Fruit fly (Drosophila melanogaster) whole organism, embryonic: ENCODE measurements around the gene Rtnl1.

ENCODE experiments used
- Bteb2 ChIP-seq: fragments of 200-800 bp; sonication (Bioruptor generic); optimal IDR thresholded peaks from 2 replicates; lab custom pipeline; 2016; ENCODE audit warnings: missing biosample characterization, missing genetic modification characterization
- C15 ChIP-seq: fragments of 200-800 bp; sonication (Bioruptor generic); IDR thresholded peaks from 3 replicates; pipeline ENCODE4 v1.3.6; 2022; ENCODE audit warnings: missing biosample characterization, missing genetic modification characterization
- CG10267 ChIP-seq: fragments of 200-800 bp; sonication (Bioruptor generic); optimal IDR thresholded peaks from 2 replicates; lab custom pipeline; 2018; ENCODE audit warnings: missing biosample characterization, mild to moderate bottlenecking, missing genetic modification characterization, moderate library complexity
- CG12104 ChIP-seq: fragments of 200-800 bp; sonication (Bioruptor generic); optimal IDR thresholded peaks from 3 replicates; lab custom pipeline; 2016; ENCODE audit warnings: missing biosample characterization, missing genetic modification characterization
- CG13775 ChIP-seq: fragments of 200-800 bp; sonication (Bioruptor generic); optimal IDR thresholded peaks from 3 replicates; lab custom pipeline; 2017; ENCODE audit warnings: missing biosample characterization, mild to moderate bottlenecking, missing genetic modification characterization
- CG17328 ChIP-seq: fragments of 200-800 bp; sonication (Bioruptor generic); IDR thresholded peaks from 2 replicates; pipeline ENCODE4 v1.3.6; 2022; ENCODE audit warnings: missing biosample characterization, missing genetic modification characterization
- CG17829 ChIP-seq: fragments of 200-800 bp; optimal IDR thresholded peaks from 2 replicates; lab custom pipeline; 2019; ENCODE audit warnings: missing biosample characterization, mild to moderate bottlenecking, missing genetic modification characterization, moderate library complexity
- CG1792 ChIP-seq: fragments of 200-800 bp; sonication (Bioruptor generic); optimal IDR thresholded peaks from 2 replicates; lab custom pipeline; 2016; ENCODE audit warnings: missing biosample characterization, missing genetic modification characterization
- CG2120 ChIP-seq: fragments of 200-800 bp; sonication (Bioruptor generic); optimal IDR thresholded peaks from 3 replicates; lab custom pipeline; 2016; ENCODE audit warnings: missing biosample characterization, missing genetic modification characterization
- CG2678 ChIP-seq: fragments of 200-800 bp; sonication (Bioruptor generic); optimal IDR thresholded peaks from 3 replicates; lab custom pipeline; 2019; ENCODE audit warnings: missing biosample characterization, mild to moderate bottlenecking, missing genetic modification characterization, moderate library complexity
- CG3163 ChIP-seq: fragments of 200-800 bp; sonication (Bioruptor generic); optimal IDR thresholded peaks from 3 replicates; lab custom pipeline; 2016; ENCODE audit warnings: missing biosample characterization, missing genetic modification characterization
- CG4617 ChIP-seq: fragments of 200-800 bp; sonication (Bioruptor generic); optimal IDR thresholded peaks from 3 replicates; lab custom pipeline; 2016; ENCODE audit warnings: missing biosample characterization, missing genetic modification characterization, borderline replicate concordance
- CG4730 ChIP-seq: fragments of 200-800 bp; sonication (Bioruptor generic); IDR thresholded peaks from 2 replicates; pipeline ENCODE4 v1.3.6; 2022; ENCODE audit warnings: missing biosample characterization, missing genetic modification characterization
- CG4820 ChIP-seq: fragments of 200-800 bp; sonication (Bioruptor generic); optimal IDR thresholded peaks from 3 replicates; lab custom pipeline; 2016; ENCODE audit warnings: missing biosample characterization, missing genetic modification characterization
- CG6813 ChIP-seq: fragments of 200-800 bp; sonication (Bioruptor generic); optimal IDR thresholded peaks from 2 replicates; lab custom pipeline; 2017; ENCODE audit warnings: missing biosample characterization, missing genetic modification characterization, mild to moderate bottlenecking, moderate library complexity, missing genetic modification reagents
- CG7786 ChIP-seq: fragments of 200-800 bp; sonication (Bioruptor generic); optimal IDR thresholded peaks from 2 replicates; lab custom pipeline; 2016; ENCODE audit warnings: missing biosample characterization, missing genetic modification characterization
- CG8281 ChIP-seq: fragments of 200-800 bp; sonication (Bioruptor generic); optimal IDR thresholded peaks from 2 replicates; lab custom pipeline; 2018; ENCODE audit warnings: missing biosample characterization, mild to moderate bottlenecking, missing genetic modification characterization, moderate library complexity
- CG9817 ChIP-seq: fragments of 200-800 bp; sonication (Bioruptor generic); optimal IDR thresholded peaks from 2 replicates; lab custom pipeline; 2018; ENCODE audit warnings: missing biosample characterization, mild to moderate bottlenecking, missing genetic modification characterization, moderate library complexity
- CkIIα-i1 ChIP-seq: fragments of 200-800 bp; sonication (Bioruptor generic); IDR thresholded peaks from 2 replicates; pipeline ENCODE4 v1.3.6; 2022; ENCODE audit warnings: missing biosample characterization, missing genetic modification characterization
- CoRest ChIP-seq: fragments of 200-800 bp; sonication (Bioruptor generic); optimal IDR thresholded peaks from 3 replicates; lab custom pipeline; 2018; ENCODE audit warnings: missing biosample characterization, mild to moderate bottlenecking, missing genetic modification characterization, moderate library complexity
- CrebB ChIP-seq: fragments of 200-800 bp; sonication (Bioruptor generic); optimal IDR thresholded peaks from 3 replicates; lab custom pipeline; 2018; ENCODE audit warnings: missing biosample characterization, mild to moderate bottlenecking, missing genetic modification characterization
- D19A ChIP-seq: fragments of 200-800 bp; optimal IDR thresholded peaks from 3 replicates; lab custom pipeline; 2019; ENCODE audit warnings: missing biosample characterization, mild to moderate bottlenecking, missing genetic modification characterization, moderate library complexity
- Ets97D ChIP-seq: fragments of 200-800 bp; sonication (Bioruptor generic); optimal IDR thresholded peaks from 3 replicates; lab custom pipeline; 2016; ENCODE audit warnings: missing biosample characterization, missing genetic modification characterization
- Hey ChIP-seq: fragments of 200-800 bp; sonication (Bioruptor generic); optimal IDR thresholded peaks from 3 replicates; lab custom pipeline; 2018; ENCODE audit warnings: missing biosample characterization, mild to moderate bottlenecking, missing genetic modification characterization
- Hr3 ChIP-seq: fragments of 200-800 bp; sonication (Bioruptor generic); optimal IDR thresholded peaks from 3 replicates; lab custom pipeline; 2016; ENCODE audit warnings: missing biosample characterization, missing genetic modification characterization
- Lhr ChIP-seq: fragments of 200-800 bp; sonication (Bioruptor generic); optimal IDR thresholded peaks from 3 replicates; lab custom pipeline; 2017; ENCODE audit warnings: mild to moderate bottlenecking, missing biosample characterization, missing genetic modification reagents, missing genetic modification characterization
- NfI ChIP-seq: fragments of 200-800 bp; sonication (Bioruptor generic); optimal IDR thresholded peaks from 3 replicates; lab custom pipeline; 2018; ENCODE audit warnings: missing biosample characterization, mild to moderate bottlenecking, missing genetic modification characterization, moderate library complexity
- Oli ChIP-seq: fragments of 200-800 bp; sonication (Bioruptor generic); optimal IDR thresholded peaks from 2 replicates; lab custom pipeline; 2018; ENCODE audit warnings: missing biosample characterization, mild to moderate bottlenecking, missing genetic modification characterization, moderate library complexity
- Ravus ChIP-seq: fragments of 200-800 bp; sonication (Bioruptor generic); IDR thresholded peaks from 2 replicates; pipeline ENCODE4 v1.3.6; 2022; ENCODE audit warnings: missing biosample characterization, missing genetic modification characterization
- Rfx ChIP-seq: fragments of 200-800 bp; sonication (Bioruptor generic); IDR thresholded peaks from 2 replicates; pipeline ENCODE4 v1.3.6; 2022; ENCODE audit warnings: missing biosample characterization, missing genetic modification characterization
- ase ChIP-seq: fragments of 200-800 bp; sonication (Bioruptor generic); IDR thresholded peaks from 3 replicates; pipeline ENCODE4 v1.3.6; 2022; ENCODE audit warnings: missing biosample characterization, missing genetic modification characterization
- ftz-f1 ChIP-seq: fragments of 200-800 bp; sonication (Bioruptor generic); optimal IDR thresholded peaks from 2 replicates; lab custom pipeline; 2016; ENCODE audit warnings: missing biosample characterization, missing genetic modification characterization
- gem ChIP-seq: fragments of 200-800 bp; sonication (Bioruptor generic); optimal IDR thresholded peaks from 2 replicates; lab custom pipeline; 2019; ENCODE audit warnings: missing biosample characterization, mild to moderate bottlenecking, missing genetic modification characterization, moderate library complexity
- insv ChIP-seq, 2 experiments: fragments of 200-800 bp; sonication (Bioruptor generic); optimal IDR thresholded peaks; 3 replicates each; lab custom pipeline; 2016 to 2018; ENCODE audit warnings: missing biosample characterization in 2 of 2, missing genetic modification characterization in 2 of 2
- jumu ChIP-seq: fragments of 200-800 bp; sonication (Bioruptor generic); optimal IDR thresholded peaks from 3 replicates; lab custom pipeline; 2016; ENCODE audit warnings: missing biosample characterization, missing genetic modification characterization
- lmd ChIP-seq: fragments of 200-800 bp; sonication (Bioruptor generic); IDR thresholded peaks from 2 replicates; pipeline ENCODE4 v1.3.6; 2022; ENCODE audit warnings: missing biosample characterization, missing genetic modification characterization
- mam ChIP-seq: fragments of 200-800 bp; sonication (Bioruptor generic); optimal IDR thresholded peaks from 3 replicates; lab custom pipeline; 2016; ENCODE audit warnings: missing biosample characterization, missing genetic modification characterization
- nmo ChIP-seq: fragments of 200-800 bp; sonication (Bioruptor generic); optimal IDR thresholded peaks from 2 replicates; lab custom pipeline; 2018; ENCODE audit warnings: missing biosample characterization, mild to moderate bottlenecking, missing genetic modification characterization, moderate library complexity
- org-1 ChIP-seq: fragments of 200-800 bp; sonication (Bioruptor generic); optimal IDR thresholded peaks from 2 replicates; lab custom pipeline; 2017; ENCODE audit warnings: missing biosample characterization, missing genetic modification characterization
- peb ChIP-seq: fragments of 200-800 bp; sonication (Bioruptor generic); IDR thresholded peaks from 2 replicates; pipeline ENCODE4 v1.3.6; 2022; ENCODE audit warnings: missing biosample characterization, missing genetic modification characterization
- pho ChIP-seq: fragments of 200-800 bp; sonication (Bioruptor generic); optimal IDR thresholded peaks from 2 replicates; lab custom pipeline; 2016; ENCODE audit warnings: missing biosample characterization, missing genetic modification characterization
- phol ChIP-seq: fragments of 200-800 bp; sonication (Bioruptor generic); optimal IDR thresholded peaks from 3 replicates; lab custom pipeline; 2018; ENCODE audit warnings: missing biosample characterization, mild to moderate bottlenecking, missing genetic modification characterization, moderate library complexity
- pum ChIP-seq: fragments of 200-800 bp; sonication (Bioruptor generic); optimal IDR thresholded peaks from 2 replicates; lab custom pipeline; 2016; ENCODE audit warnings: missing biosample characterization, missing genetic modification characterization
- pzg ChIP-seq: fragments of 200-800 bp; sonication (Bioruptor generic); optimal IDR thresholded peaks from 3 replicates; lab custom pipeline; 2018; ENCODE audit warnings: missing biosample characterization, mild to moderate bottlenecking, missing genetic modification characterization, moderate library complexity
- ranshi ChIP-seq: fragments of 200-800 bp; sonication (Bioruptor generic); IDR thresholded peaks from 2 replicates; pipeline ENCODE4 v1.3.6; 2022; ENCODE audit warnings: missing biosample characterization, missing genetic modification characterization
- row ChIP-seq: fragments of 200-800 bp; sonication (Bioruptor generic); IDR thresholded peaks from 3 replicates; pipeline ENCODE4 v1.3.6; 2022; ENCODE audit warnings: missing biosample characterization, missing genetic modification characterization
- slou ChIP-seq: fragments of 200-800 bp; sonication (Bioruptor generic); optimal IDR thresholded peaks from 3 replicates; lab custom pipeline; 2016; ENCODE audit warnings: missing biosample characterization, missing genetic modification characterization
- tna ChIP-seq: fragments of 200-800 bp; sonication (Bioruptor generic); IDR thresholded peaks from 2 replicates; pipeline ENCODE4 v1.3.6; 2022; ENCODE audit warnings: missing biosample characterization, missing genetic modification characterization; ENCODE audit not compliant: partially characterized antibody
- unc-4 ChIP-seq: fragments of 200-800 bp; sonication (Bioruptor generic); IDR thresholded peaks from 2 replicates; pipeline ENCODE4 v1.3.6; 2022; ENCODE audit warnings: missing biosample characterization, missing genetic modification characterization; ENCODE audit not compliant: partially characterized antibody
- vfl ChIP-seq: fragments of 200-800 bp; sonication (Bioruptor generic); optimal IDR thresholded peaks from 2 replicates; lab custom pipeline; 2016; ENCODE audit warnings: missing biosample characterization, missing genetic modification characterization
- vnd ChIP-seq: fragments of 200-800 bp; sonication (Bioruptor generic); IDR thresholded peaks from 3 replicates; pipeline ENCODE4 v1.3.6; 2022; ENCODE audit warnings: missing biosample characterization, missing genetic modification characterization; ENCODE audit not compliant: partially characterized antibody

The Rtnl1 gene

dm6 chr2L:4971329-4971798 lies 38.2 kb downstream of the Rtnl1 start, which contains the start of gene CG14043 (continued):
- TF ChIP-seq Lhr (GFP tag; lab: Kevin White, UChicago) (peak; percentile 85), CoRest (tag; lab: Kevin White, UChicago) (peak; percentile 60), CG2678 (no peak), D19A (tag; lab: Kevin White, UChicago) (no peak), gem (tag; lab: Kevin White, UChicago) (no peak), org-1 (GFP tag; lab: Kevin White, UChicago) (no peak), CG9817 (tag; lab: Kevin White, UChicago) (peak; percentile 13), CG4730 (GFP tag; lab: Robert Waterston, UW) (no peak), ftz-f1 (peak; percentile 21), pzg (GFP tag; lab: Kevin White, UChicago) (peak; percentile 94), CG13775 (GFP tag; lab: Kevin White, UChicago) (peak; percentile 31), Hr3 (GFP tag; lab: Kevin White, UChicago) (peak; percentile 3), CkIIα-i1 (GFP tag; lab: Robert Waterston, UW) (no peak), vnd (GFP tag; lab: Robert Waterston, UW) (no peak), mam (GFP tag; lab: Kevin White, UChicago) (peak; percentile 36), CG7786 (GFP tag; lab: Kevin White, UChicago) (peak; percentile 40), slou (peak; percentile 61), tna (GFP tag; lab: Robert Waterston, UW) (no peak), Bteb2 (peak; percentile 36), CG6813 (GFP tag; lab: Kevin White, UChicago) (no peak), CG10267 (peak; percentile 68), NfI (GFP tag; lab: Kevin White, UChicago) (no peak), Oli (tag; lab: Kevin White, UChicago) (no peak), nmo (GFP tag; lab: Kevin White, UChicago) (peak; percentile 80), pum (GFP tag; lab: Kevin White, UChicago) (peak; percentile 22), CG3163 (GFP tag; lab: Kevin White, UChicago) (no peak), CG8281 (tag; lab: Kevin White, UChicago) (no peak), jumu (GFP tag; lab: Kevin White, UChicago) (peak; percentile 40), Ravus (GFP tag; lab: Robert Waterston, UW) (no peak), Hey (no peak), CG17328 (GFP tag; lab: Robert Waterston, UW) (no peak), CG2120 (GFP tag; lab: Kevin White, UChicago) (peak; percentile 58), CG17829 (peak; percentile 51), unc-4 (GFP tag; lab: Robert Waterston, UW) (peak; percentile 42; the same call in 1 of the 2 replicates), CG4617 (GFP tag; lab: Kevin White, UChicago) (peak; percentile 92), ranshi (GFP tag; lab: Robert Waterston, UW) (no peak), lmd (GFP tag; lab: Robert Waterston, UW) (no peak), CG4820 (GFP tag; lab: Kevin White, UChicago) (no peak), pho (GFP tag; lab: Kevin White, UChicago) (peak; percentile 39), insv (GFP tag; optimal IDR thresholded peaks at IDR 0.05; lab: Kevin White, UChicago) (peak in 1 of 2 experiments; percentile 19), peb (GFP tag; lab: Robert Waterston, UW) (no peak), CG12104 (GFP tag; lab: Kevin White, UChicago) (no peak), Ets97D (peak; percentile 81), ase (GFP tag; lab: Robert Waterston, UW) (no peak), C15 (GFP tag; lab: Robert Waterston, UW) (no peak), row (peak; percentile 55), phol (tag; lab: Kevin White, UChicago) (peak; percentile 72), CrebB (tag; lab: Kevin White, UChicago) (no peak), Rfx (GFP tag; lab: Robert Waterston, UW) (no peak), CG1792 (no peak), vfl (no peak)
